Fruit fly (Drosophila melanogaster) whole organism, embryonic: ENCODE measurements around the gene CG9682.

Experiments
- Adf1 ChIP-seq: fragments of 200-800 bp; sonication (Bioruptor generic); IDR thresholded peaks from 2 replicates; pipeline ENCODE4 v1.3.6; 2022; ENCODE audit warnings: missing biosample characterization, missing genetic modification characterization
- Atf3 ChIP-seq: fragments of 200-800 bp; sonication (Bioruptor generic); optimal IDR thresholded peaks from 3 replicates; lab custom pipeline; 2016; ENCODE audit warnings: missing biosample characterization, missing genetic modification characterization
- Bgb ChIP-seq: fragments of 200-800 bp; sonication (Bioruptor generic); IDR thresholded peaks from 2 replicates; pipeline ENCODE4 v1.3.6; 2022; ENCODE audit warnings: missing biosample characterization, missing genetic modification characterization; ENCODE audit not compliant: partially characterized antibody
- CG13287 ChIP-seq: fragments of 200-800 bp; sonication (Bioruptor generic); IDR thresholded peaks from 2 replicates; pipeline ENCODE4 v1.3.6; 2022; ENCODE audit warnings: missing biosample characterization, missing genetic modification characterization; ENCODE audit not compliant: partially characterized antibody
- CG18262 ChIP-seq: fragments of 200-800 bp; optimal IDR thresholded peaks from 3 replicates; lab custom pipeline; 2019; ENCODE audit warnings: missing biosample characterization, mild to moderate bottlenecking, missing genetic modification characterization, moderate library complexity
- CG3163 ChIP-seq: fragments of 200-800 bp; sonication (Bioruptor generic); optimal IDR thresholded peaks from 3 replicates; lab custom pipeline; 2016; ENCODE audit warnings: missing biosample characterization, missing genetic modification characterization
- CG32532 ChIP-seq: fragments of 200-800 bp; sonication (Bioruptor generic); IDR thresholded peaks from 2 replicates; pipeline ENCODE4 v1.3.6; 2022; ENCODE audit warnings: missing biosample characterization, missing genetic modification characterization
- CG33557 ChIP-seq: fragments of 200-800 bp; sonication (Bioruptor generic); optimal IDR thresholded peaks from 2 replicates; lab custom pipeline; 2019; ENCODE audit warnings: missing biosample characterization, mild to moderate bottlenecking, missing genetic modification characterization, moderate library complexity
- CG34376 ChIP-seq: fragments of 200-800 bp; sonication (Bioruptor generic); optimal IDR thresholded peaks from 2 replicates; lab custom pipeline; 2018; ENCODE audit warnings: missing biosample characterization, mild to moderate bottlenecking, missing genetic modification characterization
- CG42726 ChIP-seq: fragments of 200-800 bp; sonication (Bioruptor generic); IDR thresholded peaks from 2 replicates; pipeline ENCODE4 v1.3.6; 2022; ENCODE audit warnings: missing biosample characterization, missing genetic modification characterization; ENCODE audit not compliant: partially characterized antibody
- CG6791 ChIP-seq: fragments of 200-800 bp; sonication (Bioruptor generic); IDR thresholded peaks from 3 replicates; pipeline ENCODE4 v1.3.6; 2022; ENCODE audit warnings: missing biosample characterization, missing genetic modification characterization; ENCODE audit not compliant: partially characterized antibody
- Dbx ChIP-seq: fragments of 200-800 bp; sonication (Bioruptor generic); IDR thresholded peaks from 3 replicates; pipeline ENCODE4 v1.3.6; 2022; ENCODE audit warnings: missing biosample characterization, missing genetic modification characterization
- Ets65A ChIP-seq: fragments of 200-800 bp; sonication (Bioruptor generic); peaks from one replicate; lab custom pipeline; 2016; ENCODE audit warnings: missing biosample characterization, missing genetic modification characterization
- GATAe ChIP-seq: fragments of 200-800 bp; sonication (Bioruptor generic); conservative IDR thresholded peaks from 2 replicates; pipeline ENCODE4 v1.3.6; 2022; ENCODE audit warnings: missing biosample characterization, missing genetic modification characterization
- Hr51 ChIP-seq, 2 experiments: fragments of 200-800 bp; sonication (Bioruptor generic); optimal IDR thresholded peaks; 2 replicates in 1 of 2; 3 replicates in 1 of 2; lab custom pipeline; 2016 to 2018; ENCODE audit warnings: missing biosample characterization in 2 of 2, missing genetic modification characterization in 2 of 2, mild to moderate bottlenecking in 1 of 2, moderate library complexity in 1 of 2
- Jarid2 ChIP-seq: fragments of 200-800 bp; sonication (Bioruptor generic); optimal IDR thresholded peaks from 3 replicates; lab custom pipeline; 2017; ENCODE audit warnings: mild to moderate bottlenecking, missing biosample characterization, missing genetic modification reagents, missing genetic modification characterization
- Mad ChIP-seq: fragments of 200-800 bp; sonication (Bioruptor generic); optimal IDR thresholded peaks from 2 replicates; lab custom pipeline; 2016; ENCODE audit warnings: missing biosample characterization, missing genetic modification characterization
- Nf-YB ChIP-seq: fragments of 200-800 bp; sonication (Bioruptor generic); optimal IDR thresholded peaks from 3 replicates; lab custom pipeline; 2019; ENCODE audit warnings: missing biosample characterization, mild to moderate bottlenecking, missing genetic modification characterization, moderate library complexity
- NfI ChIP-seq: fragments of 200-800 bp; sonication (Bioruptor generic); optimal IDR thresholded peaks from 3 replicates; lab custom pipeline; 2018; ENCODE audit warnings: missing biosample characterization, mild to moderate bottlenecking, missing genetic modification characterization, moderate library complexity
- Trl ChIP-seq, 3 experiments: fragments of >200 bp in 2 of 3; fragments of 200-800 bp in 1 of 3; sonication (Bioruptor generic) in 1 of 3; optimal IDR thresholded peaks; 2 replicates in 1 of 3; 3 replicates in 2 of 3; lab custom pipeline; 2016 to 2017; ENCODE audit warnings: missing biosample characterization in 1 of 3, missing genetic modification characterization in 1 of 3
- bbx ChIP-seq: fragments of 200-800 bp; sonication (Bioruptor generic); IDR thresholded peaks from 2 replicates; pipeline ENCODE4 v1.3.6; 2022; ENCODE audit warnings: missing biosample characterization, missing genetic modification characterization; ENCODE audit not compliant: partially characterized antibody
- crol ChIP-seq: fragments of 200-800 bp; sonication (Bioruptor generic); IDR thresholded peaks from 2 replicates; pipeline ENCODE4 v1.3.6; 2022; ENCODE audit warnings: missing biosample characterization, missing genetic modification characterization
- dati ChIP-seq: fragments of 200-800 bp; sonication (Bioruptor generic); IDR thresholded peaks from 2 replicates; pipeline ENCODE4 v1.3.6; 2022; ENCODE audit warnings: missing biosample characterization, missing genetic modification characterization
- en ChIP-seq: fragments of 200-800 bp; sonication (Bioruptor generic); optimal IDR thresholded peaks from 2 replicates; lab custom pipeline; 2016; ENCODE audit warnings: missing biosample characterization, missing genetic modification characterization
- exex ChIP-seq: fragments of 200-800 bp; sonication (Bioruptor generic); optimal IDR thresholded peaks from 4 replicates; lab custom pipeline; 2018; ENCODE audit warnings: missing biosample characterization, mild to moderate bottlenecking, missing genetic modification characterization, moderate library complexity
- grn ChIP-seq: fragments of 200-800 bp; sonication (Bioruptor generic); optimal IDR thresholded peaks from 3 replicates; lab custom pipeline; 2017; ENCODE audit warnings: missing biosample characterization, missing genetic modification characterization
- hb ChIP-seq: fragments of 200-800 bp; sonication (Bioruptor generic); IDR thresholded peaks from 3 replicates; pipeline ENCODE4 v1.3.6; 2022; ENCODE audit warnings: missing biosample characterization, missing genetic modification characterization; ENCODE audit not compliant: partially characterized antibody
- lab ChIP-seq: fragments of 200-800 bp; sonication (Bioruptor generic); optimal IDR thresholded peaks from 3 replicates; lab custom pipeline; 2017; ENCODE audit warnings: missing biosample characterization, missing genetic modification characterization, mild to moderate bottlenecking, moderate library complexity, missing genetic modification reagents
- mirr ChIP-seq: fragments of 200-800 bp; sonication (Bioruptor generic); optimal IDR thresholded peaks from 3 replicates; lab custom pipeline; 2018; ENCODE audit warnings: missing biosample characterization, mild to moderate bottlenecking, missing genetic modification characterization
- p53 ChIP-seq: fragments of 200-800 bp; sonication (Bioruptor generic); optimal IDR thresholded peaks from 2 replicates; lab custom pipeline; 2016; ENCODE audit warnings: missing biosample characterization, missing genetic modification characterization
- pum ChIP-seq: fragments of 200-800 bp; sonication (Bioruptor generic); optimal IDR thresholded peaks from 2 replicates; lab custom pipeline; 2016; ENCODE audit warnings: missing biosample characterization, missing genetic modification characterization
- pzg ChIP-seq: fragments of 200-800 bp; sonication (Bioruptor generic); optimal IDR thresholded peaks from 3 replicates; lab custom pipeline; 2018; ENCODE audit warnings: missing biosample characterization, mild to moderate bottlenecking, missing genetic modification characterization, moderate library complexity
- ranshi ChIP-seq: fragments of 200-800 bp; sonication (Bioruptor generic); IDR thresholded peaks from 2 replicates; pipeline ENCODE4 v1.3.6; 2022; ENCODE audit warnings: missing biosample characterization, missing genetic modification characterization
- sd ChIP-seq: fragments of 200-800 bp; sonication (Bioruptor generic); optimal IDR thresholded peaks from 3 replicates; lab custom pipeline; 2018; ENCODE audit warnings: missing biosample characterization, mild to moderate bottlenecking, missing genetic modification characterization, moderate library complexity
- sna ChIP-seq: fragments of 200-800 bp; sonication (Bioruptor generic); IDR thresholded peaks from 2 replicates; pipeline ENCODE4 v1.3.6; 2022; ENCODE audit warnings: missing biosample characterization, missing genetic modification characterization; ENCODE audit not compliant: partially characterized antibody
- sug ChIP-seq: fragments of 200-800 bp; optimal IDR thresholded peaks from 2 replicates; lab custom pipeline; 2019; ENCODE audit warnings: missing biosample characterization, mild to moderate bottlenecking, missing genetic modification characterization, moderate library complexity
- unc-4 ChIP-seq: fragments of 200-800 bp; sonication (Bioruptor generic); IDR thresholded peaks from 2 replicates; pipeline ENCODE4 v1.3.6; 2022; ENCODE audit warnings: missing biosample characterization, missing genetic modification characterization; ENCODE audit not compliant: partially characterized antibody
- vnd ChIP-seq: fragments of 200-800 bp; sonication (Bioruptor generic); IDR thresholded peaks from 3 replicates; pipeline ENCODE4 v1.3.6; 2022; ENCODE audit warnings: missing biosample characterization, missing genetic modification characterization; ENCODE audit not compliant: partially characterized antibody

The CG9682 gene

dm6 chr3R:30250496-30250978, at the start of gene CG9682:
Gene CG9682 (plus strand): TSS chr3R:30250928.
- TF ChIP-seq Nf-YB (GFP tag; lab: Kevin White, UChicago) (no peak), en (GFP tag; lab: Kevin White, UChicago) (no peak), sug (peak; percentile 53), grn (GFP tag; lab: Kevin White, UChicago) (peak; percentile 47), lab (GFP tag; lab: Kevin White, UChicago) (peak; percentile 46), sd (peak; percentile 2), exex (tag; lab: Kevin White, UChicago) (peak; percentile 57), CG18262 (no peak), Dbx (no peak)

- TF ChIP-seq Hr51 (GFP tag; optimal IDR thresholded peaks at IDR 0.05; lab: Kevin White, UChicago) (no peak), dati (GFP tag; lab: Robert Waterston, UW) (no peak), pum (GFP tag; lab: Kevin White, UChicago) (no peak), sd (peak; percentile 79), CG34376 (GFP tag; lab: Kevin White, UChicago) (peak; percentile 87), vnd (0 out of 3 replicates have a peak, but pooled peaks have one; percentile 37), CG32532 (GFP tag; lab: Robert Waterston, UW) (0 out of 2 replicates have a peak, but pooled peaks have one; percentile 15), GATAe (peak; percentile 23), Mad (GFP tag; lab: Kevin White, UChicago) (no peak), NfI (GFP tag; lab: Kevin White, UChicago) (no peak), exex (tag; lab: Kevin White, UChicago) (peak; percentile 83), ranshi (GFP tag; lab: Robert Waterston, UW) (no peak), Adf1 (GFP tag; lab: Robert Waterston, UW) (peak; percentile 21; the same call in 1 of the 2 replicates), Ets65A (peak; percentile 87), pzg (GFP tag; lab: Kevin White, UChicago) (no peak), crol (GFP tag; lab: Robert Waterston, UW) (peak; percentile 67; the same call in 1 of the 2 replicates), sug (peak; percentile 95), mirr (GFP tag; lab: Kevin White, UChicago) (peak; percentile 8)
- TF ChIP-seq, all 482 proteins: peak for 11
Observed at dm6 chr3R:30201064-30201463, 49.7 kb upstream of the CG9682 start.

- TF ChIP-seq CG33557 (GFP tag; lab: Kevin White, UChicago) (no peak), Bgb (GFP tag; lab: Robert Waterston, UW) (peak; percentile 34), Jarid2 (peak; percentile 35), CG42726 (GFP tag; lab: Robert Waterston, UW) (0 out of 2 replicates have a peak, but pooled peaks have one; percentile 5), p53 (GFP tag; lab: Kevin White, UChicago) (no peak), CG3163 (no peak), bbx (peak; percentile 38; the same call in 1 of the 2 replicates), hb (GFP tag; lab: Robert Waterston, UW) (0 out of 3 replicates have a peak, but pooled peaks have one; percentile 15), CG13287 (GFP tag; lab: Robert Waterston, UW) (peak; percentile 24; the same call in 1 of the 2 replicates), Atf3 (GFP tag; lab: Kevin White, UChicago) (no peak), Trl (optimal IDR thresholded peaks at IDR 0.05; lab: Kevin White, UChicago) (peak in 1 of 2 experiments; percentile 6), Trl (GFP tag; optimal IDR thresholded peaks at IDR 0.05; lab: Kevin White, UChicago) (no peak), unc-4 (GFP tag; lab: Robert Waterston, UW) (peak; percentile 23; the same call in 1 of the 2 replicates), CG6791 (GFP tag; lab: Robert Waterston, UW) (peak; percentile 9; the same call in 1 of the 3 replicates), sna (GFP tag; lab: Robert Waterston, UW) (0 out of 2 replicates have a peak, but pooled peaks have one; percentile 21)
Observed at dm6 chr3R:30202898-30203103, 47.9 kb upstream of the CG9682 start, which contains the start of gene CG9743. Gene CG9743 (minus strand): TSS chr3R:30202998.
